Worm (Caenorhabditis elegans) whole organism, L4/young adult: ENCODE results near the gene F09E10.6.

Experiments used
- W03F9.2 ChIP-seq: fragments of 150-350 bp; optimal IDR thresholded peaks from 2 replicates; lab custom pipeline; 2014; ENCODE audit warnings: missing biosample characterization, missing genetic modification characterization
- him-1 ChIP-seq: sonication (generic microtip); optimal IDR thresholded peaks from 2 replicates; lab custom pipeline; 2016; ENCODE audit warnings: missing genotype, missing genetic modification reagents, missing genetic modification characterization, missing compliant biosample characterization

- TF ChIP-seq him-1 (no peak), W03F9.2 (tag; lab: Kevin White, UChicago) (no peak)
Measured at ce11 chrX:1513153-1513552, 15.7 kb upstream of the F09E10.6 start.
